Fruit fly (Drosophila melanogaster): Measurements from ENCODE around the gene CG10650.

Gene CG10650

DNA sequence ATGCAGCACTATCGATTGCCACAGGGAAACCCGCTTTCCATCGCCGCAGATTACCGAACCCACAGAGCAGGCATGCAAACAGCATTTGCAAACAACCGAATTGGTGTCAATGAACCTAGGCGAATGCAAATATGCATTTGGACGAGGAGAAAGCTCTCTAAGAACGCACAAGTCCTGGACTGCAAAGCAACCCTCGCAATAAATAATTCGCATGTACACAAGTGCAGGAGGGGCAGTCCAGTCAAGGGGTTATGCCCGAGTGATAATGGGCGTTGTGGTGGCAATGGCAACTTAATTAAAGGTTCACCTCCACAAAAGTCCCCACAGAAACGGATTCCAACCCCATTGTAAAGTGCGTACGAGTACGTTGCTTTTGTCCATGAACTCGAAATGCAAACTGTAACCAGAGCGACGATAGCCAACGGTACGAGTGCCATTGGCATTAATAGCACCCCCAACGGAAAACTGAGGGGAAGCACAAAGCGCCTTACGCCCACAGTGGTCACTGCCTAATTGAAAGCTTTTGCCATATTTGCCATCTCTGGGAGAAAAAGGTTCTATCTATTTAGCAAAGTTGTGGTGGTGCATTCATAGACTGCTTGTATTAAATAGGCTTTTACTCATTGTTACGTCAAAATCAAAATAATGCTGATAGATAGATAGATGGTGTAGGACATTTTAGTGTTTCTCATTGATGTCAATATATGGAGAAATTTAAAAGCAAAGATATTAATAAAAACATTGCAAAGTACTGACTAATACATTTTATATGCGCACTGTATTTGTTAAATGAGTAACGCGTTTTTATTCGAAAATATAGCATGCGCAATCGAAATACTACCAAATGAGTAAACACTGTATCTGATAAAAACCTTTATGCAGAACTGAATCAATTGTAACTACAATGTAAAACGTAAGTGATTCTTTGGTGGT, 12.6 kb downstream of the CG10650 start (continued):
- TF ChIP-seq Rfx (GFP tag; IDR thresholded peaks at IDR 0.05) (no peak), Awh (GFP tag; IDR thresholded peaks at IDR 0.05) (no peak), twi (tag; optimal IDR thresholded peaks at IDR 0.05) (no peak), CG10431 (GFP tag; optimal IDR thresholded peaks at IDR 0.05) (no peak), Nf-YC (tag; optimal IDR thresholded peaks at IDR 0.05) (no peak), nom (GFP tag; optimal IDR thresholded peaks at IDR 0.05) (no peak), CG10274 (GFP tag; optimal IDR thresholded peaks at IDR 0.05) (no peak), pb (GFP tag; optimal IDR thresholded peaks at IDR 0.05) (no peak), ac (GFP tag; optimal IDR thresholded peaks at IDR 0.05) (no peak), CG6689 (GFP tag; IDR thresholded peaks at IDR 0.05) (no peak), Med (GFP tag) (peak; percentile 55), ems (GFP tag; optimal IDR thresholded peaks at IDR 0.05) (no peak), Hr39 (optimal IDR thresholded peaks at IDR 0.05) (no peak), ash1 (GFP tag; optimal IDR thresholded peaks at IDR 0.05) (no peak), CG11247 (GFP tag; IDR thresholded peaks at IDR 0.05) (no peak), CG12391 (tag; optimal IDR thresholded peaks at IDR 0.05) (no peak), CG7271 (tag; optimal IDR thresholded peaks at IDR 0.05) (no peak), vnd (GFP tag; IDR thresholded peaks at IDR 0.05; ENCODE audit: partially characterized antibody) (no peak), CG13424 (tag; optimal IDR thresholded peaks at IDR 0.05) (peak; percentile 17), CG13624 (GFP tag; optimal IDR thresholded peaks at IDR 0.05) (no peak), CG17829 (tag; optimal IDR thresholded peaks at IDR 0.05) (no peak), amos (GFP tag; IDR thresholded peaks at IDR 0.05; ENCODE audit: partially characterized antibody) (no peak), mam (GFP tag; optimal IDR thresholded peaks at IDR 0.05) (no peak), CG1647 (GFP tag; optimal IDR thresholded peaks at IDR 0.05) (no peak), jing (GFP tag; optimal IDR thresholded peaks at IDR 0.05) (no peak), grau (tag; optimal IDR thresholded peaks at IDR 0.05) (peak; percentile 84), CG12219 (GFP tag; optimal IDR thresholded peaks at IDR 0.05) (no peak), CG15514 (GFP tag; optimal IDR thresholded peaks at IDR 0.05) (no peak), CG1602 (GFP tag; optimal IDR thresholded peaks at IDR 0.05) (no peak), Hr3 (GFP tag; optimal IDR thresholded peaks at IDR 0.05) (no peak), Tbp (GFP tag; optimal IDR thresholded peaks at IDR 0.05) (no peak), dmrt99B (tag; optimal IDR thresholded peaks at IDR 0.05) (peak; percentile 46), CG9437 (GFP tag; optimal IDR thresholded peaks at IDR 0.05) (no peak), fd102C (GFP tag; optimal IDR thresholded peaks at IDR 0.05) (no peak), E2f1 (GFP tag; IDR thresholded peaks at IDR 0.05) (no peak), CG7556 (GFP tag; optimal IDR thresholded peaks at IDR 0.05) (peak; percentile 33), sob (GFP tag; IDR thresholded peaks at IDR 0.05) (no peak), wek (GFP tag; optimal IDR thresholded peaks at IDR 0.05) (no peak), CG2120 (GFP tag; optimal IDR thresholded peaks at IDR 0.05) (peak; percentile 0), nmo (GFP tag; optimal IDR thresholded peaks at IDR 0.05) (peak; percentile 16), CG7745 (tag; optimal IDR thresholded peaks at IDR 0.05) (no peak), CG4707 (GFP tag; optimal IDR thresholded peaks at IDR 0.05) (no peak), CG11504 (tag; optimal IDR thresholded peaks at IDR 0.05) (peak; percentile 51), D19A (tag; optimal IDR thresholded peaks at IDR 0.05) (no peak), vvl (GFP tag; IDR thresholded peaks at IDR 0.05) (no peak), CG14667 (GFP tag; IDR thresholded peaks at IDR 0.05) (no peak), CG31365 (tag; optimal IDR thresholded peaks at IDR 0.05) (no peak), CG18011 (GFP tag; optimal IDR thresholded peaks at IDR 0.05) (no peak), dpn (GFP tag; optimal IDR thresholded peaks at IDR 0.05) (no peak)

Data from whole organism, embryonic.